Fruit fly (Drosophila melanogaster) whole organism, embryonic: ENCODE measurements around the gene CBP.

Source experiments
- B-H2 ChIP-seq: fragments of 200-800 bp; sonication (Bioruptor generic); optimal IDR thresholded peaks from 2 replicates; lab custom pipeline; 2018; ENCODE audit warnings: missing biosample characterization, mild to moderate bottlenecking, missing genetic modification characterization
- C15 ChIP-seq: fragments of 200-800 bp; sonication (Bioruptor generic); IDR thresholded peaks from 3 replicates; pipeline ENCODE4 v1.3.6; 2022; ENCODE audit warnings: missing biosample characterization, missing genetic modification characterization
- CG11247 ChIP-seq: fragments of 200-800 bp; sonication (Bioruptor generic); IDR thresholded peaks from 2 replicates; pipeline ENCODE4 v1.3.6; 2022; ENCODE audit warnings: missing biosample characterization, missing genetic modification characterization
- CG11398 ChIP-seq: fragments of 200-800 bp; sonication (Bioruptor generic); optimal IDR thresholded peaks from 2 replicates; lab custom pipeline; 2016; ENCODE audit warnings: missing biosample characterization, missing genetic modification characterization
- CG11696 ChIP-seq: fragments of 200-800 bp; sonication (Bioruptor generic); IDR thresholded peaks from 2 replicates; pipeline ENCODE4 v1.3.6; 2022; ENCODE audit warnings: missing biosample characterization, missing genetic modification characterization
- CG12104 ChIP-seq: fragments of 200-800 bp; sonication (Bioruptor generic); optimal IDR thresholded peaks from 3 replicates; lab custom pipeline; 2016; ENCODE audit warnings: missing biosample characterization, missing genetic modification characterization
- CG12391 ChIP-seq: fragments of 200-800 bp; sonication (Bioruptor generic); optimal IDR thresholded peaks from 3 replicates; lab custom pipeline; 2018; ENCODE audit warnings: missing biosample characterization, mild to moderate bottlenecking, missing genetic modification characterization, moderate library complexity
- CG1529 ChIP-seq: fragments of 200-800 bp; sonication (Bioruptor generic); optimal IDR thresholded peaks from 3 replicates; lab custom pipeline; 2018; ENCODE audit warnings: missing biosample characterization, missing genetic modification characterization
- CG1602 ChIP-seq: fragments of 200-800 bp; sonication (Bioruptor generic); optimal IDR thresholded peaks from 3 replicates; lab custom pipeline; 2016; ENCODE audit warnings: missing biosample characterization, missing genetic modification characterization
- CG17829 ChIP-seq: fragments of 200-800 bp; optimal IDR thresholded peaks from 2 replicates; lab custom pipeline; 2019; ENCODE audit warnings: missing biosample characterization, mild to moderate bottlenecking, missing genetic modification characterization, moderate library complexity
- CG30431 ChIP-seq: fragments of 200-800 bp; sonication (Bioruptor generic); optimal IDR thresholded peaks from 2 replicates; lab custom pipeline; 2017; ENCODE audit warnings: missing biosample characterization, missing genetic modification characterization
- CG32772 ChIP-seq: fragments of 200-800 bp; sonication (Bioruptor generic); IDR thresholded peaks from 2 replicates; pipeline ENCODE4 v1.3.6; 2022; ENCODE audit warnings: missing biosample characterization, missing genetic modification characterization
- CG5180 ChIP-seq: fragments of 200-800 bp; sonication (Bioruptor generic); optimal IDR thresholded peaks from 3 replicates; lab custom pipeline; 2017; ENCODE audit warnings: missing biosample characterization, missing genetic modification characterization, mild to moderate bottlenecking, moderate library complexity, missing genetic modification reagents
- CG8281 ChIP-seq: fragments of 200-800 bp; sonication (Bioruptor generic); optimal IDR thresholded peaks from 2 replicates; lab custom pipeline; 2018; ENCODE audit warnings: missing biosample characterization, mild to moderate bottlenecking, missing genetic modification characterization, moderate library complexity
- CG9932 ChIP-seq: fragments of 200-800 bp; sonication (Bioruptor generic); IDR thresholded peaks from 2 replicates; pipeline ENCODE4 v1.3.6; 2022; ENCODE audit warnings: missing biosample characterization, missing genetic modification characterization
- CTCF ChIP-seq: fragments of 200-800 bp; sonication (Bioruptor generic); optimal IDR thresholded peaks from 2 replicates; lab custom pipeline; 2017; ENCODE audit warnings: missing biosample characterization, mild to moderate bottlenecking, missing genetic modification characterization, moderate library complexity
- Dip3 ChIP-seq: fragments of 200-800 bp; sonication (Bioruptor generic); optimal IDR thresholded peaks from 3 replicates; lab custom pipeline; 2016; ENCODE audit warnings: missing biosample characterization, missing genetic modification characterization
- Ets97D ChIP-seq: fragments of 200-800 bp; sonication (Bioruptor generic); optimal IDR thresholded peaks from 3 replicates; lab custom pipeline; 2016; ENCODE audit warnings: missing biosample characterization, missing genetic modification characterization
- Fer1 ChIP-seq: fragments of 200-800 bp; sonication (Bioruptor generic); optimal IDR thresholded peaks from 2 replicates; lab custom pipeline; 2017; ENCODE audit warnings: missing biosample characterization, mild to moderate bottlenecking, missing genetic modification characterization
- GATAe ChIP-seq: fragments of 200-800 bp; sonication (Bioruptor generic); conservative IDR thresholded peaks from 2 replicates; pipeline ENCODE4 v1.3.6; 2022; ENCODE audit warnings: missing biosample characterization, missing genetic modification characterization
- H2.0 ChIP-seq: fragments of 200-800 bp; sonication (Bioruptor generic); IDR thresholded peaks from 2 replicates; pipeline ENCODE4 v1.3.6; 2022; ENCODE audit warnings: missing biosample characterization, missing genetic modification characterization
- HLH54F ChIP-seq: fragments of 200-800 bp; sonication (Bioruptor generic); optimal IDR thresholded peaks from 3 replicates; lab custom pipeline; 2016; ENCODE audit warnings: missing biosample characterization, missing genetic modification characterization
- Hmr ChIP-seq: fragments of 200-800 bp; sonication (Bioruptor generic); optimal IDR thresholded peaks from 3 replicates; lab custom pipeline; 2017; ENCODE audit warnings: mild to moderate bottlenecking, missing biosample characterization, missing genetic modification reagents, missing genetic modification characterization
- Hr3 ChIP-seq: fragments of 200-800 bp; sonication (Bioruptor generic); optimal IDR thresholded peaks from 3 replicates; lab custom pipeline; 2016; ENCODE audit warnings: missing biosample characterization, missing genetic modification characterization
- Lim3 ChIP-seq: fragments of 200-800 bp; sonication (Bioruptor generic); IDR thresholded peaks from 2 replicates; pipeline ENCODE4 v1.3.6; 2022; ENCODE audit warnings: missing biosample characterization, missing genetic modification characterization
- Opbp ChIP-seq: fragments of 200-800 bp; sonication (Bioruptor generic); IDR thresholded peaks from 3 replicates; pipeline ENCODE4 v1.3.6; 2022; ENCODE audit warnings: missing biosample characterization, missing genetic modification characterization; ENCODE audit not compliant: partially characterized antibody
- Ravus ChIP-seq: fragments of 200-800 bp; sonication (Bioruptor generic); IDR thresholded peaks from 2 replicates; pipeline ENCODE4 v1.3.6; 2022; ENCODE audit warnings: missing biosample characterization, missing genetic modification characterization
- Xrp1 ChIP-seq: fragments of 200-800 bp; sonication (Bioruptor generic); IDR thresholded peaks from 2 replicates; pipeline ENCODE4 v1.3.6; 2022; ENCODE audit warnings: missing biosample characterization, missing genetic modification characterization
- bab2 ChIP-seq: fragments of 200-800 bp; sonication (Bioruptor generic); optimal IDR thresholded peaks from 2 replicates; lab custom pipeline; 2016; ENCODE audit warnings: missing biosample characterization, missing genetic modification characterization
- bsh ChIP-seq, 2 experiments: fragments of 200-800 bp; sonication (Bioruptor generic); optimal IDR thresholded peaks; 2 replicates each; lab custom pipeline; 2017 to 2018; ENCODE audit warnings: mild to moderate bottlenecking in 2 of 2, missing biosample characterization in 2 of 2, missing genetic modification characterization in 2 of 2, moderate library complexity in 1 of 2
- cad ChIP-seq: fragments of >200 bp; optimal IDR thresholded peaks from 2 replicates; lab custom pipeline; 2017; ENCODE audit warnings: missing biosample characterization, missing genetic modification characterization
- ci ChIP-seq: fragments of 200-800 bp; sonication (Bioruptor generic); IDR thresholded peaks from 3 replicates; pipeline ENCODE4 v1.3.6; 2022; ENCODE audit warnings: missing biosample characterization, missing genetic modification characterization
- dpn ChIP-seq, 2 experiments: fragments of 200-800 bp; sonication (Bioruptor generic); optimal IDR thresholded peaks; 3 replicates each; lab custom pipeline; 2016; ENCODE audit warnings: missing biosample characterization in 2 of 2, missing genetic modification characterization in 2 of 2
- dysf ChIP-seq: fragments of 200-800 bp; sonication (Bioruptor generic); IDR thresholded peaks from 3 replicates; pipeline ENCODE4 v1.3.6; 2022; ENCODE audit warnings: missing biosample characterization, missing genetic modification characterization
- fru ChIP-seq: fragments of >200 bp; optimal IDR thresholded peaks from 2 replicates; lab custom pipeline; 2017
- gcm2 ChIP-seq: fragments of 200-800 bp; sonication (Bioruptor generic); optimal IDR thresholded peaks from 2 replicates; lab custom pipeline; 2016; ENCODE audit warnings: missing biosample characterization, missing genetic modification characterization
- gsb ChIP-seq: fragments of 200-800 bp; sonication (Bioruptor generic); IDR thresholded peaks from 2 replicates; pipeline ENCODE4 v1.3.6; 2022; ENCODE audit warnings: missing biosample characterization, missing genetic modification characterization
- lilli ChIP-seq: fragments of 200-800 bp; sonication (Bioruptor generic); optimal IDR thresholded peaks from 3 replicates; lab custom pipeline; 2016; ENCODE audit warnings: missing biosample characterization, missing genetic modification characterization
- nerfin-1 ChIP-seq: fragments of 200-800 bp; sonication (Bioruptor generic); optimal IDR thresholded peaks from 3 replicates; lab custom pipeline; 2019; ENCODE audit warnings: missing biosample characterization, mild to moderate bottlenecking, missing genetic modification characterization, moderate library complexity
- odd ChIP-seq: fragments of 200-800 bp; sonication (Bioruptor generic); optimal IDR thresholded peaks from 2 replicates; lab custom pipeline; 2017; ENCODE audit warnings: missing biosample characterization, mild to moderate bottlenecking, missing genetic modification characterization
- onecut ChIP-seq: fragments of 200-800 bp; sonication (Bioruptor generic); IDR thresholded peaks from 2 replicates; pipeline ENCODE4 v1.3.6; 2022; ENCODE audit warnings: missing biosample characterization, missing genetic modification characterization
- p53 ChIP-seq: fragments of 200-800 bp; sonication (Bioruptor generic); optimal IDR thresholded peaks from 2 replicates; lab custom pipeline; 2016; ENCODE audit warnings: missing biosample characterization, missing genetic modification characterization
- pho ChIP-seq: fragments of 200-800 bp; sonication (Bioruptor generic); optimal IDR thresholded peaks from 2 replicates; lab custom pipeline; 2016; ENCODE audit warnings: missing biosample characterization, missing genetic modification characterization
- phol ChIP-seq: fragments of 200-800 bp; sonication (Bioruptor generic); optimal IDR thresholded peaks from 3 replicates; lab custom pipeline; 2018; ENCODE audit warnings: missing biosample characterization, mild to moderate bottlenecking, missing genetic modification characterization, moderate library complexity
- rib ChIP-seq: fragments of 200-800 bp; sonication (Bioruptor generic); IDR thresholded peaks from 2 replicates; pipeline ENCODE4 v1.3.6; 2022; ENCODE audit warnings: missing biosample characterization, missing genetic modification characterization
- run ChIP-seq: fragments of 200-800 bp; sonication (Bioruptor generic); optimal IDR thresholded peaks from 3 replicates; lab custom pipeline; 2018; ENCODE audit warnings: missing biosample characterization, mild to moderate bottlenecking, missing genetic modification characterization
- sc ChIP-seq, 3 experiments: fragments of >200 bp in 2 of 3; fragments of 200-800 bp in 1 of 3; sonication (Bioruptor generic) in 1 of 3; optimal IDR thresholded peaks; 2 replicates in 2 of 3; 3 replicates in 1 of 3; lab custom pipeline; 2017; ENCODE audit warnings: mild to moderate bottlenecking in 1 of 3, missing biosample characterization in 1 of 3, missing genetic modification characterization in 1 of 3, missing genetic modification reagents in 1 of 3
- sim ChIP-seq: fragments of 200-800 bp; sonication (Bioruptor generic); IDR thresholded peaks from 2 replicates; pipeline ENCODE4 v1.3.6; 2022; ENCODE audit warnings: missing biosample characterization, missing genetic modification characterization
- twi ChIP-seq: fragments of 200-800 bp; optimal IDR thresholded peaks from 2 replicates; lab custom pipeline; 2019; ENCODE audit warnings: missing biosample characterization, mild to moderate bottlenecking, missing genetic modification characterization, moderate library complexity
- usp ChIP-seq: fragments of >200 bp; optimal IDR thresholded peaks from 2 replicates; lab custom pipeline; 2017; ENCODE audit warnings: missing biosample characterization, missing genetic modification characterization
- wdn ChIP-seq: fragments of 200-800 bp; sonication (Bioruptor generic); IDR thresholded peaks from 2 replicates; pipeline ENCODE4 v1.3.6; 2022; ENCODE audit warnings: missing biosample characterization, missing genetic modification characterization
- zfh1 ChIP-seq: fragments of 200-800 bp; sonication (Bioruptor generic); IDR thresholded peaks from 3 replicates; pipeline ENCODE4 v1.3.6; 2022; ENCODE audit warnings: missing biosample characterization, missing genetic modification characterization

The CBP gene

DNA sequence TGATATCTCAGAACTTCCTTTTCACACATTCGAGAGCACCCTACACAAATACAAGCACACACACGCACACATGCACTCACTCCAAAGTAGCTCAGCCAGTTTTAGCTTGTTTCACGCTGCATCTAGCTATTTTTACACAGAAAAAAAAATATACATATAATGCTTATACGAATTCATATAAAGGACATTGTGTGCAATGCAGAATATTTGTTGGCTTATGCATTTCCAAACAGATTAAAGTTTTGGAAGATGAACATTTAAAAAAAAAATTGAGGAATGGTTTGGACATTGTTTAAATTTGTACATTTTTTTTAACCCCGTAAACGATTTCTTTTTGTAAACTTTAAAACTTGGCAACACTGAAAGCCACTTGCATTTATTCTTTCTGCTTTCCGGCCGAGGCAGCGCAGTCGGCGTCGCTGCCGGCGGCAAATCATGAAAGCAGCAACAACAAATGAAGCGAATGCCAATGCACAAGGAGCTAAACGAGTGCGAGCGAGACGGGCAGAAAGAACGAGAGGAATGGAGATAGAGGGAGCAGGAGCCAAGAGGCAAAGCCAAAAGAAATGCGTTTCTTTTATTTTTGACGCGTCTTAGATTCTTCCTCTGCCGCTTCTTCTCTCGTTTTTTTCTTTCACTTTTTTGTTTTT, 18.0 kb upstream of the CBP start (continued):
- no peak for TF ChIP-seq gcm2 (GFP tag; lab: Kevin White, UChicago)
- TF ChIP-seq run = peak; percentile 47
- peak; percentile 14 for TF ChIP-seq Hmr (GFP tag; lab: Kevin White, UChicago)
- peak; percentile 65 for TF ChIP-seq twi
- TF ChIP-seq C15 (GFP tag; lab: Robert Waterston, UW) = no peak
- TF ChIP-seq lilli = peak; percentile 62
- no peak for TF ChIP-seq Opbp (GFP tag; lab: Robert Waterston, UW)
- TF ChIP-seq Hr3 (GFP tag; lab: Kevin White, UChicago) = peak; percentile 72
- peak; percentile 79 for TF ChIP-seq nerfin-1
- peak; percentile 9 for TF ChIP-seq Fer1 (GFP tag; lab: Kevin White, UChicago)
- no peak for TF ChIP-seq Lim3 (GFP tag; lab: Robert Waterston, UW)
- TF ChIP-seq dpn (GFP tag; optimal IDR thresholded peaks at IDR 0.05; lab: Kevin White, UChicago) = peak; percentile 58 to 67
- peak; percentile 35 for TF ChIP-seq HLH54F
- peak; percentile 62 for TF ChIP-seq onecut
- peak; percentile 80 for TF ChIP-seq CG1529
- no peak for TF ChIP-seq B-H2
- 0 out of 2 replicates have a peak, but pooled peaks have one; percentile 18 for TF ChIP-seq CG11696 (GFP tag; lab: Robert Waterston, UW)
- TF ChIP-seq Dip3 (GFP tag; lab: Kevin White, UChicago) = no peak
- TF ChIP-seq CG30431 (GFP tag; lab: Kevin White, UChicago) = peak; percentile 77
- TF ChIP-seq CG32772 (GFP tag; lab: Robert Waterston, UW) = no peak
- TF ChIP-seq odd (GFP tag; lab: Kevin White, UChicago) = peak; percentile 10
- TF ChIP-seq CG1602 = peak; percentile 83
- TF ChIP-seq GATAe = no peak
- peak; percentile 25 for TF ChIP-seq CG8281
- TF ChIP-seq usp (GFP tag; lab: Kevin White, UChicago) = no peak
- TF ChIP-seq sc (optimal IDR thresholded peaks at IDR 0.05; lab: Kevin White, UChicago) = no peak
- peak; percentile 76 for TF ChIP-seq sc (GFP tag; optimal IDR thresholded peaks at IDR 0.05; lab: Kevin White, UChicago)
- no peak for TF ChIP-seq cad
- no peak for TF ChIP-seq wdn (GFP tag; lab: Robert Waterston, UW)
- peak; percentile 19 for TF ChIP-seq CTCF (GFP tag; lab: Kevin White, UChicago)
- TF ChIP-seq CG11398 (GFP tag; lab: Kevin White, UChicago) = no peak
- TF ChIP-seq CG17829 = peak; percentile 88
- peak; percentile 74; the same call in 2 of the 3 replicates for TF ChIP-seq ci (GFP tag; lab: Robert Waterston, UW)
- TF ChIP-seq zfh1 (GFP tag; lab: Robert Waterston, UW) = peak; percentile 85
- peak; percentile 38 for TF ChIP-seq bab2 (GFP tag; lab: Kevin White, UChicago)
- 0 out of 2 replicates have a peak, but pooled peaks have one; percentile 35 for TF ChIP-seq CG11247
- TF ChIP-seq Ets97D (GFP tag; lab: Kevin White, UChicago) = no peak
- no peak for TF ChIP-seq rib (GFP tag; lab: Robert Waterston, UW)
- TF ChIP-seq H2.0 (GFP tag; lab: Robert Waterston, UW) = peak; percentile 42
- no peak for TF ChIP-seq fru (lab: Kevin White, UChicago)
- peak; percentile 91 for TF ChIP-seq CG12391
- TF ChIP-seq CG5180 (GFP tag; lab: Kevin White, UChicago) = peak; percentile 57
- TF ChIP-seq CG12104 = peak; percentile 59
- peak; percentile 85 for TF ChIP-seq Xrp1
- TF ChIP-seq dysf (GFP tag; lab: Robert Waterston, UW) = no peak
- no peak for TF ChIP-seq Ravus (GFP tag; lab: Robert Waterston, UW)
- no peak for TF ChIP-seq pho (GFP tag; lab: Kevin White, UChicago)
- peak; percentile 9 for TF ChIP-seq p53
- TF ChIP-seq sim (GFP tag; lab: Robert Waterston, UW) = peak; percentile 8; the same call in 1 of the 2 replicates
- peak; percentile 32 to 94 for TF ChIP-seq bsh (GFP tag; optimal IDR thresholded peaks at IDR 0.05; lab: Kevin White, UChicago)
- TF ChIP-seq gsb = no peak
- TF ChIP-seq CG9932 (GFP tag; lab: Robert Waterston, UW) = no peak
- peak; percentile 93 for TF ChIP-seq phol (tag; lab: Kevin White, UChicago)
